Worm (Caenorhabditis elegans): ENCODE measurements around the gene rab-6.2.
A peak's percentile ranks its signal among the peaks of the same experiment; 100 is the strongest.

rab-6.2 gene

DNA sequence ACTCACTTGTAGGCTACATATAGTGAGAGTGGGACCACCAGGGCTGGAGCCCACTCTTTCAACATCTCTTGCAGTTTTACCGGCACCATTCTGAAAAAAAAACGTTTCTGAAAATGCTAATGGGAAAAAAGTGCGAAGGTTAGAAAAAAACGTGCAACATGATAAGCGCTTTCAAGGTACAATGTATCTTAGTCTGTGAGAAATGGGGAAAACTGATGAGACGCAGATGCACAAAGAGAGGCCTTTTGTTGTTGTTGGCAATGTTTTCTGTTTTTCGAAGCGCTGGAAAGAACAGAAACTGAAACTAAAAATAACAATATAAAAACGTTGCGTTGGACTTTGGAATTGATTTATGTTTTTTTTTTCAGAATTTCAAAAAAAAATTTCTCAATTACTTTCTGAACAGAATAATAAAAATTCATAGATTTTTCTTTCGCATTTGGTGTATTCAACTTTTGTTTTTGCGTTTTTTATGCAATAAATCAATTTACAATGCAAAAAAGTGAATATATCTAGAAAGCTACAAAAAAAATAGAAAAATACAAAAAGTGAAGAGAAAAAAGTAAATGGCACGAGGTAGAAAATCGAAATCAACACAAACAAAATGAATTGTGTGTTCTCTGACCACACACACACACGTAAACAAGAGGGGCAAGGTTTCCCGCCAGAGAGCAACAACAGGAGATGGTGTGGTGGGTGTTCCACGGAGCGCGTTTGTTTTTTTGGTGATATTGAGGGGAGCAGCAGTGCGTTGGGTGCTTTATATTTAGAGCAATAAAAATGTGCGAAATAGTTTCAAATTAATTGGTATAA lies 13.7 kb downstream of the rab-6.2 start, which contains the start of gene dhs-30 (continued):
- TF ChIP-seq pag-3 (tag; optimal IDR thresholded peaks at IDR 0.05; ENCODE audit: borderline replicate concordance, insufficient read depth) (no peak), irx-1 (tag; optimal IDR thresholded peaks at IDR 0.05) (no peak), vab-15 (tag; optimal IDR thresholded peaks at IDR 0.05) (no peak), lin-13 (GFP tag; optimal IDR thresholded peaks at IDR 0.05) (no peak), efl-1 (optimal IDR thresholded peaks at IDR 0.05) (no peak), efl-1 (GFP tag; optimal IDR thresholded peaks at IDR 0.05 in 1 of 2) (no peak)

ce11 chrX:17237439-17237838 lies 15.2 kb downstream of the rab-6.2 start, which contains the start of gene T25G12.11:
Gene T25G12.11 (minus strand): TSS chrX:17237539.
- TF ChIP-seq ceh-90 (tag; optimal IDR thresholded peaks at IDR 0.05) (no peak), tlp-1 (tag; optimal IDR thresholded peaks at IDR 0.05) (no peak)

- TF ChIP-seq ceh-63 (GFP tag; optimal IDR thresholded peaks at IDR 0.05): no peak
- no peak for TF ChIP-seq nhr-85 (tag)
- no peak for TF ChIP-seq ztf-11 (tag; optimal IDR thresholded peaks at IDR 0.05)
- TF ChIP-seq unc-30 (tag; optimal IDR thresholded peaks at IDR 0.05): no peak
- no peak for TF ChIP-seq mab-9 (GFP tag; IDR thresholded peaks at IDR 0.05)
- TF ChIP-seq F16B12.6 (tag; optimal IDR thresholded peaks at IDR 0.05): no peak
Measured at ce11 chrX:17243053-17243452, 20.8 kb downstream of the rab-6.2 start, which contains the start of gene T25G12.13. Gene T25G12.13 (plus strand): TSS chrX:17243353.

ce11 chrX:17247260-17247659 lies 25.0 kb downstream of the rab-6.2 start:
- TF ChIP-seq aha-1 (tag; optimal IDR thresholded peaks at IDR 0.05): no peak
- no peak for TF ChIP-seq egl-13 (tag; optimal IDR thresholded peaks at IDR 0.05)
- TF ChIP-seq elt-3 (tag; optimal IDR thresholded peaks at IDR 0.05): no peak
- TF ChIP-seq nhr-28 (tag; optimal IDR thresholded peaks at IDR 0.05): no peak
- peak; percentile 4 for TF ChIP-seq elt-2 (tag; optimal IDR thresholded peaks at IDR 0.05)

- TF ChIP-seq elt-2 (tag; optimal IDR thresholded peaks at IDR 0.05) (peak; percentile 66), nhr-90 (tag; optimal IDR thresholded peaks at IDR 0.05; ENCODE audit: poor library complexity) (peak; percentile 6)
Measured at ce11 chrX:17255750-17256149, 33.5 kb downstream of the rab-6.2 start.

- TF ChIP-seq aha-1 (tag; optimal IDR thresholded peaks at IDR 0.05) (no peak), nhr-237 (tag; optimal IDR thresholded peaks at IDR 0.05) (no peak), elt-2 (tag; optimal IDR thresholded peaks at IDR 0.05) (peak; percentile 94), dsc-1 (tag; optimal IDR thresholded peaks at IDR 0.05) (no peak), skn-1 (tag; optimal IDR thresholded peaks at IDR 0.05) (no peak), ztf-11 (tag; optimal IDR thresholded peaks at IDR 0.05) (no peak), nhr-76 (tag; optimal IDR thresholded peaks at IDR 0.05) (no peak), lir-3 (tag; optimal IDR thresholded peaks at IDR 0.05; ENCODE audit: poor library complexity) (no peak), snu-23 (GFP tag; optimal IDR thresholded peaks at IDR 0.05) (no peak), pqm-1 (tag; optimal IDR thresholded peaks at IDR 0.05) (peak; percentile 61), lin-13 (GFP tag; optimal IDR thresholded peaks at IDR 0.05) (no peak)
Measured at ce11 chrX:17256769-17257168, 34.5 kb downstream of the rab-6.2 start, which contains the start of gene Y40C7B.4. Gene Y40C7B.4 (minus strand): TSS chrX:17256787.
